Worm (Caenorhabditis elegans) whole organism, L4 larva: ENCODE data around the gene srd-3.

ENCODE experiments used
- F26F4.8 ChIP-seq: fragments of 200-800 bp; sonication (Bioruptor generic); conservative IDR thresholded peaks from 2 replicates; pipeline ENCODE4 v1.3.6; 2022; ENCODE audit warnings: missing genetic modification characterization, missing compliant biosample characterization
- F49E8.2 ChIP-seq: sonication (generic microtip); optimal IDR thresholded peaks from 2 replicates; lab custom pipeline; 2016; ENCODE audit warnings: missing compliant biosample characterization, mild to moderate bottlenecking, missing genetic modification characterization, borderline replicate concordance
- Y105C5A.15 ChIP-seq: fragments of 200-800 bp; sonication (Bioruptor generic); IDR thresholded peaks from 2 replicates; pipeline ENCODE4 v1.3.6; 2022; ENCODE audit warnings: missing genetic modification characterization, missing compliant biosample characterization
- Y5F2A.4 ChIP-seq: fragments of 200-800 bp; sonication (Bioruptor generic); optimal IDR thresholded peaks from 2 replicates; lab custom pipeline; 2018; ENCODE audit warnings: mild to moderate bottlenecking, missing genetic modification characterization, missing compliant biosample characterization
- Y75B8A.6 ChIP-seq: fragments of 200-800 bp; sonication (Bioruptor generic); IDR thresholded peaks from 2 replicates; pipeline ENCODE4 v1.3.6; 2022; ENCODE audit warnings: missing genetic modification reagents, missing genetic modification characterization, missing compliant biosample characterization
- ZK337.2 ChIP-seq: fragments of 200-800 bp; sonication (Bioruptor generic); IDR thresholded peaks from 2 replicates; pipeline ENCODE4 v1.3.6; 2022; ENCODE audit warnings: missing genetic modification reagents, missing genetic modification characterization, missing compliant biosample characterization
- aly-2 ChIP-seq: sonication (generic microtip); optimal IDR thresholded peaks from 2 replicates; lab custom pipeline; 2018; ENCODE audit warnings: missing biosample characterization, missing genetic modification characterization
- ama-1 ChIP-seq: fragments of 150-350 bp; optimal IDR thresholded peaks from 2 replicates; lab custom pipeline; 2014; ENCODE audit warnings: inconsistent platforms, mixed read lengths
- attf-4 ChIP-seq: sonication (generic microtip); optimal IDR thresholded peaks from 3 replicates; lab custom pipeline; 2017; ENCODE audit warnings: missing biosample characterization, missing genetic modification characterization
- ceh-20 ChIP-seq: fragments of 200-800 bp; sonication (Bioruptor generic); IDR thresholded peaks from 2 replicates; pipeline ENCODE4 v1.3.6; 2022; ENCODE audit warnings: missing genetic modification reagents, missing genetic modification characterization, missing compliant biosample characterization
- ceh-32 ChIP-seq: sonication (generic microtip); optimal IDR thresholded peaks from 2 replicates; lab custom pipeline; 2016; ENCODE audit warnings: mild to moderate bottlenecking, missing genetic modification characterization, missing compliant biosample characterization; ENCODE audit not compliant: poor library complexity
- ceh-62 ChIP-seq: sonication (generic microtip); optimal IDR thresholded peaks from 2 replicates; lab custom pipeline; 2017; ENCODE audit warnings: missing biosample characterization, missing genetic modification characterization
- ces-1 ChIP-seq: fragments of 150-350 bp; sonication (generic microtip); optimal IDR thresholded peaks from 4 replicates; lab custom pipeline; 2014; ENCODE audit warnings: missing biosample characterization, missing genetic modification reagents, missing genetic modification characterization
- cey-2 ChIP-seq: sonication (generic microtip); optimal IDR thresholded peaks from 3 replicates; lab custom pipeline; 2017; ENCODE audit warnings: missing genetic modification characterization, mild to moderate bottlenecking, missing compliant biosample characterization, antibody characterized with exemption, borderline replicate concordance; ENCODE audit not compliant: insufficient read depth
- daf-12 ChIP-seq: fragments of 150-350 bp; optimal IDR thresholded peaks from 2 replicates; lab custom pipeline; 2014; ENCODE audit warnings: missing biosample characterization, missing genetic modification reagents, missing genetic modification characterization
- daf-16 ChIP-seq, 3 experiments: sonication (generic microtip); optimal IDR thresholded peaks; 2 replicates each; lab custom pipeline; 2016 to 2017; ENCODE audit warnings: missing genetic modification characterization in 3 of 3, missing genetic modification reagents in 3 of 3, mild to moderate bottlenecking in 2 of 3, missing compliant biosample characterization in 2 of 3, missing biosample characterization in 1 of 3, moderate library complexity in 1 of 3
- daf-19 ChIP-seq: fragments of 200-800 bp; sonication (Bioruptor generic); conservative IDR thresholded peaks from 2 replicates; pipeline ENCODE4 v1.3.6; 2022; ENCODE audit warnings: missing genetic modification characterization, missing compliant biosample characterization
- dpl-1 ChIP-seq: fragments of 150-350 bp; optimal IDR thresholded peaks from 2 replicates; lab custom pipeline; 2014; ENCODE audit warnings: missing biosample characterization, missing genetic modification reagents, missing genetic modification characterization
- gei-8 ChIP-seq: fragments of 200-800 bp; sonication (Bioruptor generic); optimal IDR thresholded peaks from 2 replicates; lab custom pipeline; 2018; ENCODE audit warnings: mild to moderate bottlenecking, missing genetic modification characterization, missing compliant biosample characterization
- hif-1 ChIP-seq, 2 experiments: sonication (generic microtip); optimal IDR thresholded peaks; 2 replicates each; lab custom pipeline; 2016 to 2017; ENCODE audit warnings: missing compliant biosample characterization in 2 of 2, missing genetic modification characterization in 2 of 2, missing genetic modification reagents in 2 of 2, missing genotype in 2 of 2, mild to moderate bottlenecking in 1 of 2
- hlh-11 ChIP-seq: fragments of 200-800 bp; sonication (Bioruptor generic); optimal IDR thresholded peaks from 2 replicates; lab custom pipeline; 2018; ENCODE audit warnings: mild to moderate bottlenecking, missing genetic modification characterization, missing compliant biosample characterization
- lin-1 ChIP-seq: fragments of 200-800 bp; sonication (Bioruptor generic); IDR thresholded peaks from 2 replicates; pipeline ENCODE4 v1.3.6; 2022; ENCODE audit warnings: missing genetic modification reagents, missing genetic modification characterization, missing compliant biosample characterization
- madf-9 ChIP-seq: fragments of 200-800 bp; sonication (Bioruptor generic); conservative IDR thresholded peaks from 2 replicates; pipeline ENCODE4 v1.3.6; 2022; ENCODE audit warnings: missing genetic modification reagents, missing genetic modification characterization, missing compliant biosample characterization
- mdl-1 ChIP-seq, 2 experiments: fragments of 150-350 bp in 1 of 2; sonication (generic microtip) in 1 of 2; optimal IDR thresholded peaks; 2 replicates each; lab custom pipeline; 2014 to 2017; ENCODE audit warnings: missing biosample characterization in 2 of 2, missing genetic modification characterization in 2 of 2
- mxl-3 ChIP-seq: fragments of 200-800 bp; sonication (Bioruptor generic); optimal IDR thresholded peaks from 2 replicates; lab custom pipeline; 2018; ENCODE audit warnings: mild to moderate bottlenecking, missing genetic modification characterization, missing compliant biosample characterization
- nhr-11 ChIP-seq: fragments of 150-350 bp; optimal IDR thresholded peaks from 2 replicates; lab custom pipeline; 2014; ENCODE audit warnings: missing biosample characterization, missing genetic modification characterization
- nhr-25 ChIP-seq: sonication (generic microtip); optimal IDR thresholded peaks from 2 replicates; lab custom pipeline; 2017; ENCODE audit warnings: missing genetic modification characterization, mild to moderate bottlenecking, missing compliant biosample characterization, antibody characterized with exemption, moderate library complexity, borderline replicate concordance; ENCODE audit not compliant: insufficient read depth
- nhr-28 ChIP-seq: fragments of 150-350 bp; optimal IDR thresholded peaks from 2 replicates; lab custom pipeline; 2014; ENCODE audit warnings: missing biosample characterization, missing genetic modification characterization
- nhr-41 ChIP-seq: fragments of 200-800 bp; sonication (Bioruptor generic); IDR thresholded peaks from 2 replicates; pipeline ENCODE4 v1.3.6; 2022; ENCODE audit warnings: missing genetic modification reagents, missing genetic modification characterization, missing compliant biosample characterization
- nhr-76 ChIP-seq: fragments of 150-350 bp; optimal IDR thresholded peaks from 2 replicates; lab custom pipeline; 2014; ENCODE audit warnings: missing biosample characterization, missing genetic modification characterization
- php-3 ChIP-seq: fragments of 200-800 bp; sonication (Bioruptor generic); IDR thresholded peaks from 2 replicates; pipeline ENCODE4 v1.3.6; 2022; ENCODE audit warnings: missing genetic modification reagents, missing genetic modification characterization, missing compliant biosample characterization
- sdz-12 ChIP-seq: fragments of 200-800 bp; sonication (Bioruptor generic); optimal IDR thresholded peaks from 2 replicates; lab custom pipeline; 2018; ENCODE audit warnings: mild to moderate bottlenecking, missing genetic modification characterization, missing compliant biosample characterization
- snpc-1.2 ChIP-seq: fragments of 200-800 bp; sonication (Bioruptor generic); IDR thresholded peaks from 2 replicates; pipeline ENCODE4 v1.3.6; 2022; ENCODE audit warnings: missing genetic modification reagents, missing genetic modification characterization, missing compliant biosample characterization
- snpc-4 ChIP-seq: fragments of 150-350 bp; optimal IDR thresholded peaks from 2 replicates; lab custom pipeline; 2014; ENCODE audit warnings: missing biosample characterization, missing genetic modification characterization
- unc-62 ChIP-seq, 3 experiments: fragments of 150-350 bp in 1 of 3; sonication (generic microtip); optimal IDR thresholded peaks in 2 of 3; peaks in 1 of 3; 1 replicate in 1 of 3; 2 replicates in 2 of 3; lab custom pipeline; 2014 to 2017; ENCODE audit warnings: missing biosample characterization in 3 of 3, missing genetic modification characterization in 3 of 3, missing genetic modification reagents in 3 of 3, missing genotype in 1 of 3
- vab-7 ChIP-seq: fragments of 200-800 bp; sonication (Bioruptor generic); IDR thresholded peaks from 2 replicates; pipeline ENCODE4 v1.3.6; 2022; ENCODE audit warnings: missing genetic modification reagents, missing genetic modification characterization, missing compliant biosample characterization
- zip-11 ChIP-seq: fragments of 200-800 bp; sonication (Bioruptor generic); IDR thresholded peaks from 2 replicates; pipeline ENCODE4 v1.3.6; 2022; ENCODE audit warnings: missing genetic modification characterization, missing compliant biosample characterization
- zip-2 ChIP-seq: fragments of 150-350 bp; optimal IDR thresholded peaks from 2 replicates; lab custom pipeline; 2014; ENCODE audit warnings: missing biosample characterization, missing genetic modification characterization

srd-3 gene

DNA sequence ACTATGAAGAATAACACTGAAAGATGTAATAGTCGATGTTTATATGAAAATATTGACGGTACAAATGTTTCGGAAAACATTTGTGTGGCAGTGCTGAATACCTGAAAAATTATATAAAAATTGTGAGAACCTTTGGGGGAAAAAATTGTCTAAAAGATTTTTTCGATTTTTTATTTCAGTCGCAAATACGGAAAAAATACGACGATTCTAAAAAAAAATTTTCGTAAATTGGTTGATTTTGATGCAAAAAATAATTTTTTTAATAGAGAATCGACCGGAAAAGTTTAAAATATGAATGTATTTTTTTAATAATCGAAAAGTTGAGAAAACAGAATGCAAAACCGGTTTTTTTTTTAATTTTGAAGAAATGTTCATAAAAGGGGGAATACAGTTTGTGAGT, 33.7 kb downstream of the srd-3 start, which contains the start of gene C50D2.7:
C50D2.7 (minus strand) TSS at position 101 of the 400 bp plus-strand sequence.
- TF ChIP-seq Y105C5A.15 (GFP tag; lab: Robert Waterston, UW) (no peak), nhr-76 (tag; lab: Kevin White, UChicago) (no peak), daf-16 (GFP tag; optimal IDR thresholded peaks at IDR 0.05; lab: Kevin White, UChicago) (no peak), daf-16 (tag; optimal IDR thresholded peaks at IDR 0.05; lab: Kevin White, UChicago) (no peak)

ce11 chrII:91419-91818, 37.4 kb downstream of the srd-3 start, which contains the start of gene mcat-1:
Gene mcat-1 (minus strand): TSS chrII:91519.
- TF ChIP-seq unc-62 (GFP tag; optimal IDR thresholded peaks at IDR 0.05 in 1 of 2; lab: Kevin White, UChicago) (peak in 1 of 2 experiments; percentile 49), unc-62 (tag; optimal IDR thresholded peaks at IDR 0.05; lab: Kevin White, UChicago) (no peak), zip-11 (GFP tag; lab: Robert Waterston, UW) (no peak)

- TF ChIP-seq snpc-1.2 (GFP tag; lab: Robert Waterston, UW) (no peak), mxl-3 (no peak), cey-2 (no peak), ces-1 (no peak), snpc-4 (tag; lab: Kevin White, UChicago) (no peak), nhr-41 (no peak), hif-1 (tag; optimal IDR thresholded peaks at IDR 0.05; lab: Kevin White, UChicago) (no peak), daf-12 (tag; lab: Kevin White, UChicago) (no peak), aly-2 (tag; lab: Kevin White, UChicago) (no peak), daf-19 (GFP tag; lab: Robert Waterston, UW) (no peak), sdz-12 (no peak), F26F4.8 (GFP tag; lab: Robert Waterston, UW) (no peak), ZK337.2 (GFP tag; lab: Robert Waterston, UW) (no peak), nhr-76 (tag; lab: Kevin White, UChicago) (no peak), Y5F2A.4 (GFP tag; lab: Kevin White, UChicago) (no peak), dpl-1 (GFP tag; lab: Kevin White, UChicago) (no peak), php-3 (GFP tag; lab: Robert Waterston, UW) (no peak), vab-7 (GFP tag; lab: Robert Waterston, UW) (no peak), ama-1 (no peak)
These were observed 40.9 kb downstream of the srd-3 start for ce11 chrII:87937-88336.

DNA sequence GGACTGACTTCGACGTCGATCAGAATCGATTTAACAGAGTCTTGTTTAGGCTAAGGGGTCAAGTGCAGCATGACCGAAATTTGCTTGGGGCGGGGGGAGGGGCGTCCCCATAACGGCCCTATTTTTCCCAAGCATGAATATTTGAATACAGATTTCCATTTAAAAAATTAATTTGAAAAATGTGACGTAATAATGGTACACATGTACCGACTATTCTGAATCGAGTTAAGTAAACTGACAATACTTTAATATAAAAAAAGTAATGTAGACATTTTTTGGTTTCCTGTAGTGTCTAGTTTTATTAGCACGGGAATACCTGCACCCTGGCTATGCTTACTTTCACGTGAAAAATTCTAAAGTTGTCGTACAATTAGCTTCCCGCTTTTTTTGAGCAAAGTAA, 42.0 kb downstream of the srd-3 start:
- TF ChIP-seq ceh-62 (tag; lab: Kevin White, UChicago) (no peak), madf-9 (GFP tag; lab: Robert Waterston, UW) (no peak), hlh-11 (no peak), F26F4.8 (GFP tag; lab: Robert Waterston, UW) (no peak), F49E8.2 (no peak), nhr-28 (tag; lab: Kevin White, UChicago) (no peak), lin-1 (GFP tag; lab: Robert Waterston, UW) (no peak), zip-11 (GFP tag; lab: Robert Waterston, UW) (no peak), attf-4 (tag; lab: Kevin White, UChicago) (no peak), zip-2 (no peak), gei-8 (GFP tag; lab: Kevin White, UChicago) (no peak), nhr-25 (tag; lab: Kevin White, UChicago) (no peak), ceh-20 (GFP tag; lab: Robert Waterston, UW) (no peak), ceh-32 (tag; lab: Kevin White, UChicago) (no peak), nhr-11 (tag; lab: Kevin White, UChicago) (no peak), nhr-76 (tag; lab: Kevin White, UChicago) (no peak), ces-1 (no peak), mdl-1 (tag; optimal IDR thresholded peaks at IDR 0.05; lab: Kevin White, UChicago) (no peak), Y75B8A.6 (GFP tag; lab: Robert Waterston, UW) (no peak)
